Fruit fly (Drosophila melanogaster) whole organism, embryonic: ENCODE data around the gene fd102C.

Experiments used
- CG10543 ChIP-seq: fragments of 200-800 bp; sonication (Bioruptor generic); optimal IDR thresholded peaks from 3 replicates; lab custom pipeline; 2017; ENCODE audit warnings: missing biosample characterization, mild to moderate bottlenecking, missing genetic modification characterization, moderate library complexity
- CG11695 ChIP-seq: fragments of 200-800 bp; sonication (Bioruptor generic); IDR thresholded peaks from 3 replicates; pipeline ENCODE4 v1.3.6; 2022; ENCODE audit warnings: missing biosample characterization, missing genetic modification characterization
- CG12942 ChIP-seq: fragments of 200-800 bp; sonication (Bioruptor generic); optimal IDR thresholded peaks from 3 replicates; lab custom pipeline; 2016; ENCODE audit warnings: missing biosample characterization, missing genetic modification characterization
- CG13424 ChIP-seq: fragments of 200-800 bp; sonication (Bioruptor generic); optimal IDR thresholded peaks from 2 replicates; lab custom pipeline; 2019; ENCODE audit warnings: missing biosample characterization, mild to moderate bottlenecking, missing genetic modification characterization, moderate library complexity
- CG14710 ChIP-seq: fragments of 200-800 bp; sonication (Bioruptor generic); optimal IDR thresholded peaks from 3 replicates; lab custom pipeline; 2019; ENCODE audit warnings: missing biosample characterization, mild to moderate bottlenecking, missing genetic modification characterization, moderate library complexity
- CG15269 ChIP-seq: fragments of 200-800 bp; sonication (Bioruptor generic); optimal IDR thresholded peaks from 2 replicates; lab custom pipeline; 2018; ENCODE audit warnings: missing biosample characterization, mild to moderate bottlenecking, missing genetic modification characterization, moderate library complexity
- CG1529 ChIP-seq: fragments of 200-800 bp; sonication (Bioruptor generic); optimal IDR thresholded peaks from 3 replicates; lab custom pipeline; 2018; ENCODE audit warnings: missing biosample characterization, missing genetic modification characterization
- CG16863 ChIP-seq: fragments of 200-800 bp; sonication (Bioruptor generic); optimal IDR thresholded peaks from 3 replicates; lab custom pipeline; 2016; ENCODE audit warnings: missing biosample characterization, missing genetic modification characterization
- CG17186 ChIP-seq: fragments of 200-800 bp; sonication (Bioruptor generic); optimal IDR thresholded peaks from 3 replicates; lab custom pipeline; 2017; ENCODE audit warnings: missing biosample characterization, missing genetic modification reagents, missing genetic modification characterization
- CG17568 ChIP-seq: fragments of 200-800 bp; sonication (Bioruptor generic); optimal IDR thresholded peaks from 2 replicates; lab custom pipeline; 2018; ENCODE audit warnings: missing biosample characterization, mild to moderate bottlenecking, missing genetic modification characterization, moderate library complexity
- CG2120 ChIP-seq: fragments of 200-800 bp; sonication (Bioruptor generic); optimal IDR thresholded peaks from 3 replicates; lab custom pipeline; 2016; ENCODE audit warnings: missing biosample characterization, missing genetic modification characterization
- CG2202 ChIP-seq: fragments of 200-800 bp; sonication (Bioruptor generic); optimal IDR thresholded peaks from 2 replicates; lab custom pipeline; 2018; ENCODE audit warnings: missing biosample characterization, mild to moderate bottlenecking, missing genetic modification characterization
- CG30020 ChIP-seq: fragments of 200-800 bp; optimal IDR thresholded peaks from 2 replicates; lab custom pipeline; 2019; ENCODE audit warnings: missing biosample characterization, mild to moderate bottlenecking, missing genetic modification characterization, moderate library complexity
- CG32767 ChIP-seq: fragments of 200-800 bp; sonication (Bioruptor generic); IDR thresholded peaks from 2 replicates; pipeline ENCODE4 v1.3.6; 2022; ENCODE audit warnings: missing biosample characterization, missing genetic modification characterization
- CG33557 ChIP-seq: fragments of 200-800 bp; sonication (Bioruptor generic); optimal IDR thresholded peaks from 2 replicates; lab custom pipeline; 2019; ENCODE audit warnings: missing biosample characterization, mild to moderate bottlenecking, missing genetic modification characterization, moderate library complexity
- CG3995 ChIP-seq: fragments of 200-800 bp; sonication (Bioruptor generic); optimal IDR thresholded peaks from 3 replicates; lab custom pipeline; 2016; ENCODE audit warnings: missing biosample characterization, missing genetic modification characterization
- CG4424 ChIP-seq: fragments of 200-800 bp; sonication (Bioruptor generic); optimal IDR thresholded peaks from 3 replicates; lab custom pipeline; 2016; ENCODE audit warnings: missing biosample characterization, missing genetic modification characterization
- CG7357 ChIP-seq: fragments of 200-800 bp; sonication (Bioruptor generic); IDR thresholded peaks from 3 replicates; pipeline ENCODE4 v1.3.6; 2022; ENCODE audit warnings: missing biosample characterization, missing genetic modification characterization
- CG7839 ChIP-seq: fragments of 200-800 bp; sonication (Bioruptor generic); optimal IDR thresholded peaks from 3 replicates; lab custom pipeline; 2018; ENCODE audit warnings: missing biosample characterization, mild to moderate bottlenecking, missing genetic modification characterization, moderate library complexity
- CG8359 ChIP-seq: fragments of 200-800 bp; sonication (Bioruptor generic); optimal IDR thresholded peaks from 2 replicates; lab custom pipeline; 2017; ENCODE audit warnings: missing biosample characterization, mild to moderate bottlenecking, missing genetic modification characterization, borderline replicate concordance
- Dref ChIP-seq: fragments of 200-800 bp; sonication (Bioruptor generic); IDR thresholded peaks from 2 replicates; pipeline ENCODE4 v1.3.6; 2022; ENCODE audit warnings: missing biosample characterization, missing genetic modification characterization
- ERR ChIP-seq: fragments of 200-800 bp; sonication (Bioruptor generic); optimal IDR thresholded peaks from 2 replicates; lab custom pipeline; 2016; ENCODE audit warnings: missing biosample characterization, missing genetic modification characterization
- Fer1 ChIP-seq: fragments of 200-800 bp; sonication (Bioruptor generic); optimal IDR thresholded peaks from 2 replicates; lab custom pipeline; 2017; ENCODE audit warnings: missing biosample characterization, mild to moderate bottlenecking, missing genetic modification characterization
- Hey ChIP-seq: fragments of 200-800 bp; sonication (Bioruptor generic); optimal IDR thresholded peaks from 3 replicates; lab custom pipeline; 2018; ENCODE audit warnings: missing biosample characterization, mild to moderate bottlenecking, missing genetic modification characterization
- Hmr ChIP-seq: fragments of 200-800 bp; sonication (Bioruptor generic); optimal IDR thresholded peaks from 3 replicates; lab custom pipeline; 2017; ENCODE audit warnings: mild to moderate bottlenecking, missing biosample characterization, missing genetic modification reagents, missing genetic modification characterization
- Opbp ChIP-seq: fragments of 200-800 bp; sonication (Bioruptor generic); IDR thresholded peaks from 3 replicates; pipeline ENCODE4 v1.3.6; 2022; ENCODE audit warnings: missing biosample characterization, missing genetic modification characterization; ENCODE audit not compliant: partially characterized antibody
- Pdp1 ChIP-seq, 2 experiments: fragments of 200-800 bp; sonication (Bioruptor generic); optimal IDR thresholded peaks; 3 replicates each; lab custom pipeline; 2016; ENCODE audit warnings: missing biosample characterization in 2 of 2, missing genetic modification characterization in 2 of 2, mild to moderate bottlenecking in 1 of 2, moderate library complexity in 1 of 2
- Poxn ChIP-seq: fragments of 200-800 bp; sonication (Bioruptor generic); IDR thresholded peaks from 2 replicates; pipeline ENCODE4 v1.3.6; 2022; ENCODE audit warnings: missing biosample characterization, missing genetic modification characterization
- Ptx1 ChIP-seq: fragments of 200-800 bp; sonication (Bioruptor generic); IDR thresholded peaks from 2 replicates; pipeline ENCODE4 v1.3.6; 2022; ENCODE audit warnings: missing biosample characterization, missing genetic modification characterization
- Scr ChIP-seq: fragments of 200-800 bp; sonication (Bioruptor generic); IDR thresholded peaks from 2 replicates; pipeline ENCODE4 v1.3.6; 2022; ENCODE audit warnings: missing biosample characterization, missing genetic modification characterization; ENCODE audit not compliant: partially characterized antibody
- Sry-β ChIP-seq: fragments of 200-800 bp; sonication (Bioruptor generic); optimal IDR thresholded peaks from 2 replicates; lab custom pipeline; 2018; ENCODE audit warnings: missing biosample characterization, mild to moderate bottlenecking, missing genetic modification characterization, moderate library complexity
- Usf ChIP-seq: fragments of 200-800 bp; sonication (Bioruptor generic); optimal IDR thresholded peaks from 2 replicates; lab custom pipeline; 2017; ENCODE audit warnings: missing genotype, missing biosample characterization, missing genetic modification characterization
- ara ChIP-seq: fragments of 200-800 bp; sonication (Bioruptor generic); IDR thresholded peaks from 2 replicates; pipeline ENCODE4 v1.3.6; 2022; ENCODE audit warnings: missing biosample characterization, missing genetic modification characterization
- bigmax ChIP-seq: fragments of 200-800 bp; sonication (Bioruptor generic); optimal IDR thresholded peaks from 2 replicates; lab custom pipeline; 2018; ENCODE audit warnings: missing biosample characterization, mild to moderate bottlenecking, missing genetic modification characterization
- btn ChIP-seq: fragments of 200-800 bp; sonication (Bioruptor generic); optimal IDR thresholded peaks from 2 replicates; lab custom pipeline; 2016; ENCODE audit warnings: missing biosample characterization, missing genetic modification characterization
- chm ChIP-seq: fragments of 200-800 bp; sonication (Bioruptor generic); IDR thresholded peaks from 2 replicates; pipeline ENCODE4 v1.3.6; 2022; ENCODE audit warnings: missing biosample characterization, missing genetic modification characterization
- gfzf ChIP-seq: fragments of 200-800 bp; sonication (Bioruptor generic); optimal IDR thresholded peaks from 2 replicates; lab custom pipeline; 2016; ENCODE audit warnings: missing biosample characterization, mild to moderate bottlenecking, missing genetic modification characterization, moderate library complexity
- gt ChIP-seq: fragments of 200-800 bp; sonication (Bioruptor generic); IDR thresholded peaks from 2 replicates; pipeline ENCODE4 v1.3.6; 2022; ENCODE audit warnings: missing biosample characterization, missing genetic modification characterization
- her ChIP-seq: fragments of 200-800 bp; sonication (Bioruptor generic); optimal IDR thresholded peaks from 2 replicates; lab custom pipeline; 2016; ENCODE audit warnings: missing biosample characterization, missing genetic modification characterization
- ind ChIP-seq: fragments of 200-800 bp; sonication (Bioruptor generic); optimal IDR thresholded peaks from 3 replicates; lab custom pipeline; 2016; ENCODE audit warnings: missing biosample characterization, missing genetic modification characterization
- insv ChIP-seq, 2 experiments: fragments of 200-800 bp; sonication (Bioruptor generic); optimal IDR thresholded peaks; 3 replicates each; lab custom pipeline; 2016 to 2018; ENCODE audit warnings: missing biosample characterization in 2 of 2, missing genetic modification characterization in 2 of 2
- kay ChIP-seq: fragments of 200-800 bp; sonication (Bioruptor generic); optimal IDR thresholded peaks from 2 replicates; lab custom pipeline; 2016; ENCODE audit warnings: missing biosample characterization, missing genetic modification characterization
- maf-S ChIP-seq: fragments of 200-800 bp; sonication (Bioruptor generic); optimal IDR thresholded peaks from 2 replicates; lab custom pipeline; 2016; ENCODE audit warnings: missing biosample characterization, missing genetic modification characterization
- mam ChIP-seq: fragments of 200-800 bp; sonication (Bioruptor generic); optimal IDR thresholded peaks from 3 replicates; lab custom pipeline; 2016; ENCODE audit warnings: missing biosample characterization, missing genetic modification characterization
- pum ChIP-seq: fragments of 200-800 bp; sonication (Bioruptor generic); optimal IDR thresholded peaks from 2 replicates; lab custom pipeline; 2016; ENCODE audit warnings: missing biosample characterization, missing genetic modification characterization
- schlank ChIP-seq: fragments of 200-800 bp; sonication (Bioruptor generic); optimal IDR thresholded peaks from 2 replicates; lab custom pipeline; 2018; ENCODE audit warnings: missing biosample characterization, mild to moderate bottlenecking, missing genetic modification characterization
- sens ChIP-seq: fragments of 200-800 bp; sonication (Bioruptor generic); peaks from one replicate; lab custom pipeline; 2016; ENCODE audit warnings: missing biosample characterization, missing genetic modification characterization
- sim ChIP-seq: fragments of 200-800 bp; sonication (Bioruptor generic); IDR thresholded peaks from 2 replicates; pipeline ENCODE4 v1.3.6; 2022; ENCODE audit warnings: missing biosample characterization, missing genetic modification characterization
- sisA ChIP-seq: fragments of 200-800 bp; sonication (Bioruptor generic); IDR thresholded peaks from 2 replicates; pipeline ENCODE4 v1.3.6; 2022; ENCODE audit warnings: missing biosample characterization, missing genetic modification characterization
- ssp ChIP-seq: fragments of 200-800 bp; sonication (Bioruptor generic); IDR thresholded peaks from 2 replicates; pipeline ENCODE4 v1.3.6; 2022; ENCODE audit warnings: missing biosample characterization, missing genetic modification characterization
- twi ChIP-seq: fragments of 200-800 bp; optimal IDR thresholded peaks from 2 replicates; lab custom pipeline; 2019; ENCODE audit warnings: missing biosample characterization, mild to moderate bottlenecking, missing genetic modification characterization, moderate library complexity

The fd102C gene

DNA sequence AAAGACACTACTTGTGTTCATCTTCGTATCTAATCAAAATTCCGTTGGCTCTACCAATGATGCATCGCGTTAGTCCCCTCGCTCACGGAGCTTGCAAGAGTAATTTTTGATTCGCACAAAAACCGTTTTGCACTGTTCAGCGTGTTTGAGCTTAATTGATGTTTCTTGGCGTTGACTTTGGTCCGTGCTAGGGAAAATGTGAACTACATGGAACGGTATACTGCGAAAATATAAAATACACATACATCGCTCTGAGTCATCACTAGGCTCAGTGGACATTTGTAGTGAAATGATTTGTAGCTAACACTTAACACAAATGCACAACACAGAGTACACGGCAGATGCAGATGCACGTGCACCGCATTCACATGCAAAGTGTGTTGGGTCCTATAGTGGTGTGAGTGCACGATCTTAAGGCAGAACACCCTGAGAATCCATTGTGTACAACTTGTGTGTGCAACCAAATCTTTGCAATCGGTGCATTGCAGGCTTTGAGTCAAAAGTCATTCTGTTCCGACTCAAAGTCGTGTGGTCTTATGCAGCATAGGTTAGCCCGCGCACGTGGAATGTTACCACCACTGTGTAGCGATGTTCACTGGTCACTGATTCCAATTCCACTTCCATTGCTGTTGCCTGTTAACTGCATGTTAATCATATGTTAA is 10.4 kb downstream of the fd102C start, which contains the start of gene Sox102F (continued):
- TF ChIP-seq CG12942 (GFP tag; lab: Kevin White, UChicago) (no peak), pum (GFP tag; lab: Kevin White, UChicago) (no peak), CG8359 (no peak), mam (no peak), CG7839 (tag; lab: Kevin White, UChicago) (no peak), gt (GFP tag; lab: Robert Waterston, UW) (no peak), CG2120 (GFP tag; lab: Kevin White, UChicago) (no peak), Fer1 (no peak), CG17186 (GFP tag; lab: Kevin White, UChicago) (no peak), ara (no peak), Usf (GFP tag; lab: Kevin White, UChicago) (no peak), chm (GFP tag; lab: Robert Waterston, UW) (peak; percentile 67), her (GFP tag; lab: Kevin White, UChicago) (no peak), Hmr (GFP tag; lab: Kevin White, UChicago) (no peak), Sry-β (no peak), CG11695 (GFP tag; lab: Robert Waterston, UW) (no peak), Ptx1 (GFP tag; lab: Robert Waterston, UW) (no peak), insv (GFP tag; optimal IDR thresholded peaks at IDR 0.05; lab: Kevin White, UChicago) (peak in 1 of 2 experiments; percentile 1), sisA (no peak), CG33557 (GFP tag; lab: Kevin White, UChicago) (peak; percentile 2), Dref (GFP tag; lab: Robert Waterston, UW) (no peak), Opbp (GFP tag; lab: Robert Waterston, UW) (peak; percentile 39; the same call in 1 of the 3 replicates), twi (peak; percentile 26), ssp (GFP tag; lab: Robert Waterston, UW) (no peak), gfzf (no peak), Pdp1 (GFP tag; optimal IDR thresholded peaks at IDR 0.05; lab: Kevin White, UChicago) (no peak), Poxn (no peak), CG14710 (tag; lab: Kevin White, UChicago) (no peak), CG1529 (GFP tag; lab: Kevin White, UChicago) (no peak), CG2202 (tag; lab: Kevin White, UChicago) (no peak), btn (GFP tag; lab: Kevin White, UChicago) (no peak), Hey (tag; lab: Kevin White, UChicago) (no peak), CG10543 (GFP tag; lab: Kevin White, UChicago) (no peak), CG13424 (tag; lab: Kevin White, UChicago) (no peak), bigmax (peak; percentile 51), ind (GFP tag; lab: Kevin White, UChicago) (no peak), CG30020 (tag; lab: Kevin White, UChicago) (no peak), CG16863 (GFP tag; lab: Kevin White, UChicago) (no peak), CG32767 (GFP tag; lab: Robert Waterston, UW) (no peak), ERR (GFP tag; lab: Kevin White, UChicago) (no peak), CG4424 (no peak), sens (peak; percentile 51), Scr (GFP tag; lab: Robert Waterston, UW) (peak; percentile 10; the same call in 1 of the 2 replicates), sim (GFP tag; lab: Robert Waterston, UW) (no peak), CG15269 (no peak), kay (GFP tag; lab: Kevin White, UChicago) (no peak), schlank (tag; lab: Kevin White, UChicago) (no peak), CG17568 (no peak), maf-S (GFP tag; lab: Kevin White, UChicago) (no peak), CG3995 (peak; percentile 65), CG7357 (GFP tag; lab: Robert Waterston, UW) (no peak)
